Worm (Caenorhabditis elegans) whole organism, young adult: ENCODE data around the gene nhr-11.
A peak's percentile ranks its signal among the peaks of the same experiment; 100 is the strongest.

ENCODE experiments used
- B0336.3 ChIP-seq: fragments of 200-800 bp; sonication (Bioruptor generic); IDR thresholded peaks from 2 replicates; pipeline ENCODE4 v1.3.6; 2022; ENCODE audit warnings: missing genetic modification characterization, missing compliant biosample characterization
- F10E7.11 ChIP-seq: sonication (generic microtip); optimal IDR thresholded peaks from 2 replicates; lab custom pipeline; 2017; ENCODE audit warnings: mild to moderate bottlenecking, missing genetic modification characterization, moderate library complexity, missing compliant biosample characterization
- F23B12.7 ChIP-seq: sonication (generic microtip); optimal IDR thresholded peaks from 2 replicates; lab custom pipeline; 2017; ENCODE audit warnings: missing genetic modification characterization, mild to moderate bottlenecking, missing compliant biosample characterization, antibody characterized with exemption, moderate library complexity; ENCODE audit not compliant: insufficient read depth
- F33H1.4 ChIP-seq: fragments of 200-800 bp; sonication (Bioruptor generic); IDR thresholded peaks from 2 replicates; pipeline ENCODE4 v1.3.6; 2022; ENCODE audit warnings: missing genetic modification reagents, missing genetic modification characterization, missing compliant biosample characterization
- F52B5.7 ChIP-seq: sonication (generic microtip); optimal IDR thresholded peaks from 2 replicates; lab custom pipeline; 2016; ENCODE audit warnings: mild to moderate bottlenecking, missing genetic modification characterization, missing compliant biosample characterization
- F57A8.1 ChIP-seq: fragments of 200-800 bp; sonication (Bioruptor generic); optimal IDR thresholded peaks from 2 replicates; lab custom pipeline; 2018; ENCODE audit warnings: mild to moderate bottlenecking, missing genetic modification characterization, moderate library complexity, missing compliant biosample characterization
- F57C9.4 ChIP-seq: sonication (generic microtip); optimal IDR thresholded peaks from 2 replicates; lab custom pipeline; 2017; ENCODE audit warnings: mild to moderate bottlenecking, missing genetic modification characterization, missing compliant biosample characterization
- T07F8.4 ChIP-seq: sonication (generic microtip); optimal IDR thresholded peaks from 2 replicates; lab custom pipeline; 2016; ENCODE audit warnings: mild to moderate bottlenecking, missing genetic modification characterization, moderate library complexity, missing compliant biosample characterization
- Y53F4B.3 ChIP-seq: fragments of 200-800 bp; sonication (Bioruptor generic); IDR thresholded peaks from 2 replicates; pipeline ENCODE4 v1.3.6; 2022; ENCODE audit warnings: missing genetic modification reagents, missing genetic modification characterization, missing compliant biosample characterization
- Y53G8AR.9 ChIP-seq: fragments of 200-800 bp; sonication (Bioruptor generic); conservative IDR thresholded peaks from 2 replicates; pipeline ENCODE4 v1.3.6; 2022; ENCODE audit warnings: missing genetic modification reagents, missing genetic modification characterization, missing compliant biosample characterization
- Y79H2A.3 ChIP-seq: fragments of 200-800 bp; sonication (Bioruptor generic); conservative IDR thresholded peaks from 2 replicates; pipeline ENCODE4 v1.3.6; 2022; ENCODE audit warnings: missing genetic modification reagents, missing genetic modification characterization, missing compliant biosample characterization
- akir-1 ChIP-seq: fragments of 200-800 bp; sonication (Bioruptor generic); optimal IDR thresholded peaks from 2 replicates; lab custom pipeline; 2018; ENCODE audit warnings: mild to moderate bottlenecking, missing genetic modification characterization, moderate library complexity, missing compliant biosample characterization
- ama-1 ChIP-seq, 3 experiments: fragments of 150-350 bp in 1 of 3; sonication (generic microtip) in 2 of 3; optimal IDR thresholded peaks; 2 replicates each; lab custom pipeline; 2014 to 2018; ENCODE audit warnings: missing biosample characterization in 2 of 3, missing genetic modification characterization in 2 of 3, missing genetic modification reagents in 2 of 3
- aptf-2 ChIP-seq: fragments of 200-800 bp; sonication (Bioruptor generic); conservative IDR thresholded peaks from 2 replicates; pipeline ENCODE4 v1.3.6; 2022; ENCODE audit warnings: missing genetic modification reagents, missing genetic modification characterization, missing compliant biosample characterization
- athp-1 ChIP-seq: sonication (generic microtip); optimal IDR thresholded peaks from 2 replicates; lab custom pipeline; 2017; ENCODE audit warnings: mild to moderate bottlenecking, missing genetic modification characterization, missing compliant biosample characterization
- attf-5 ChIP-seq: fragments of 200-800 bp; sonication (Bioruptor generic); optimal IDR thresholded peaks from 2 replicates; lab custom pipeline; 2018; ENCODE audit warnings: mild to moderate bottlenecking, missing genetic modification characterization, missing compliant biosample characterization
- bed-1 ChIP-seq: fragments of 200-800 bp; sonication (Bioruptor generic); IDR thresholded peaks from 2 replicates; pipeline ENCODE4 v1.3.6; 2022; ENCODE audit warnings: missing genetic modification reagents, missing genetic modification characterization, missing compliant biosample characterization
- cebp-2 ChIP-seq: fragments of 200-800 bp; sonication (Bioruptor generic); IDR thresholded peaks from 2 replicates; pipeline ENCODE4 v1.3.6; 2022; ENCODE audit warnings: missing genetic modification characterization, missing compliant biosample characterization
- ceh-79 ChIP-seq: sonication (generic microtip); optimal IDR thresholded peaks from 2 replicates; lab custom pipeline; 2017; ENCODE audit warnings: mild to moderate bottlenecking, missing genetic modification characterization, missing compliant biosample characterization
- dox-1 ChIP-seq: fragments of 200-800 bp; sonication (Bioruptor generic); IDR thresholded peaks from 2 replicates; pipeline ENCODE4 v1.3.6; 2022; ENCODE audit warnings: missing genetic modification reagents, missing genetic modification characterization, missing compliant biosample characterization
- dpl-1 ChIP-seq: fragments of 150-350 bp; optimal IDR thresholded peaks from 2 replicates; lab custom pipeline; 2014; ENCODE audit warnings: missing biosample characterization, missing genetic modification reagents, missing genetic modification characterization
- ets-4 ChIP-seq: fragments of 200-800 bp; sonication (Bioruptor generic); optimal IDR thresholded peaks from 2 replicates; lab custom pipeline; 2018; ENCODE audit warnings: mild to moderate bottlenecking, missing genetic modification characterization, missing compliant biosample characterization
- fkh-3 ChIP-seq: sonication (generic microtip); optimal IDR thresholded peaks from 2 replicates; lab custom pipeline; 2016; ENCODE audit warnings: mild to moderate bottlenecking, missing genetic modification characterization, missing compliant biosample characterization
- gei-17 ChIP-seq: fragments of 200-800 bp; sonication (Bioruptor generic); optimal IDR thresholded peaks from 2 replicates; lab custom pipeline; 2018; ENCODE audit warnings: mild to moderate bottlenecking, missing genetic modification characterization, missing compliant biosample characterization
- him-1 ChIP-seq: sonication (generic microtip); optimal IDR thresholded peaks from 2 replicates; lab custom pipeline; 2016; ENCODE audit warnings: missing genotype, missing genetic modification reagents, missing genetic modification characterization, missing compliant biosample characterization
- hrde-1 ChIP-seq: sonication (generic microtip); optimal IDR thresholded peaks from 2 replicates; lab custom pipeline; 2016; ENCODE audit warnings: missing genetic modification characterization, mild to moderate bottlenecking, missing compliant biosample characterization, moderate library complexity, missing genotype, missing genetic modification reagents, borderline replicate concordance
- let-526 ChIP-seq: fragments of 200-800 bp; sonication (Bioruptor generic); IDR thresholded peaks from 2 replicates; pipeline ENCODE4 v1.3.6; 2022; ENCODE audit warnings: missing genetic modification reagents, missing genetic modification characterization, missing compliant biosample characterization
- let-607 ChIP-seq, 2 experiments: fragments of 200-800 bp in 1 of 2; sonication (Bioruptor generic) in 1 of 2; sonication (generic microtip) in 1 of 2; optimal IDR thresholded peaks; 2 replicates each; lab custom pipeline; 2016 to 2018; ENCODE audit warnings: mild to moderate bottlenecking in 2 of 2, missing compliant biosample characterization in 2 of 2, missing genetic modification characterization in 2 of 2, moderate library complexity in 2 of 2, missing genotype in 1 of 2
- lin-26 ChIP-seq: fragments of 200-800 bp; sonication (Bioruptor generic); IDR thresholded peaks from 2 replicates; pipeline ENCODE4 v1.3.6; 2022; ENCODE audit warnings: missing genetic modification reagents, missing genetic modification characterization, missing compliant biosample characterization
- lir-1 ChIP-seq: fragments of 200-800 bp; sonication (Bioruptor generic); conservative IDR thresholded peaks from 2 replicates; pipeline ENCODE4 v1.3.6; 2022; ENCODE audit warnings: missing genetic modification reagents, missing genetic modification characterization, missing compliant biosample characterization
- lsl-1 ChIP-seq: fragments of 200-800 bp; sonication (Bioruptor generic); optimal IDR thresholded peaks from 2 replicates; lab custom pipeline; 2018; ENCODE audit warnings: mild to moderate bottlenecking, missing genetic modification characterization, moderate library complexity, missing compliant biosample characterization
- lsy-27 ChIP-seq: sonication (generic microtip); optimal IDR thresholded peaks from 2 replicates; lab custom pipeline; 2017; ENCODE audit warnings: missing genetic modification characterization, mild to moderate bottlenecking, missing compliant biosample characterization, antibody characterized with exemption, missing genotype, borderline replicate concordance; ENCODE audit not compliant: insufficient read depth
- madf-10 ChIP-seq: sonication (generic microtip); optimal IDR thresholded peaks from 2 replicates; lab custom pipeline; 2016; ENCODE audit warnings: mild to moderate bottlenecking, missing genetic modification characterization, missing compliant biosample characterization
- mxl-1 ChIP-seq: sonication (generic microtip); optimal IDR thresholded peaks from 2 replicates; lab custom pipeline; 2016; ENCODE audit warnings: missing genetic modification characterization, missing compliant biosample characterization
- nfya-2 ChIP-seq: fragments of 200-800 bp; sonication (Bioruptor generic); IDR thresholded peaks from 2 replicates; pipeline ENCODE4 v1.3.6; 2022; ENCODE audit warnings: missing genetic modification reagents, missing genetic modification characterization, missing compliant biosample characterization
- nhr-120 ChIP-seq: fragments of 200-800 bp; sonication (Bioruptor generic); IDR thresholded peaks from 2 replicates; pipeline ENCODE4 v1.3.6; 2022; ENCODE audit warnings: missing genetic modification characterization, missing compliant biosample characterization
- nhr-179 ChIP-seq: sonication (generic microtip); optimal IDR thresholded peaks from 2 replicates; lab custom pipeline; 2016; ENCODE audit warnings: mild to moderate bottlenecking, missing genetic modification characterization, missing compliant biosample characterization
- nhr-27 ChIP-seq: fragments of 200-800 bp; sonication (Bioruptor generic); optimal IDR thresholded peaks from 2 replicates; lab custom pipeline; 2018; ENCODE audit warnings: mild to moderate bottlenecking, missing genetic modification characterization, moderate library complexity, missing compliant biosample characterization
- nhr-80 ChIP-seq: sonication (generic microtip); optimal IDR thresholded peaks from 2 replicates; lab custom pipeline; 2016; ENCODE audit warnings: missing genetic modification characterization, missing compliant biosample characterization
- repo-1 ChIP-seq: sonication (generic microtip); optimal IDR thresholded peaks from 2 replicates; lab custom pipeline; 2017; ENCODE audit warnings: mild to moderate bottlenecking, missing genetic modification characterization, missing compliant biosample characterization
- snpc-3.4 ChIP-seq: sonication (generic microtip); optimal IDR thresholded peaks from 2 replicates; lab custom pipeline; 2017; ENCODE audit warnings: missing genetic modification characterization, mild to moderate bottlenecking, missing compliant biosample characterization, antibody characterized with exemption, moderate library complexity, missing genotype, missing genetic modification reagents
- tbp1 ChIP-seq: fragments of 200-800 bp; sonication (Bioruptor generic); optimal IDR thresholded peaks from 2 replicates; lab custom pipeline; 2018; ENCODE audit warnings: mild to moderate bottlenecking, missing genetic modification characterization, missing compliant biosample characterization
- tlf-1 ChIP-seq: fragments of 200-800 bp; sonication (Bioruptor generic); optimal IDR thresholded peaks from 2 replicates; lab custom pipeline; 2018; ENCODE audit warnings: mild to moderate bottlenecking, missing genetic modification characterization, missing compliant biosample characterization
- zim-3 ChIP-seq: sonication (generic microtip); optimal IDR thresholded peaks from 2 replicates; lab custom pipeline; 2017; ENCODE audit warnings: mild to moderate bottlenecking, missing genetic modification characterization, moderate library complexity, missing compliant biosample characterization

Gene nhr-11

ce11 chrIV:9118348-9118747 is 48.5 kb downstream of the nhr-11 start:
- TF ChIP-seq nhr-27 (tag; lab: Kevin White, UChicago) (no peak), akir-1 (no peak), let-607 (tag; optimal IDR thresholded peaks at IDR 0.05; lab: Kevin White, UChicago) (peak; percentile 41 to 86), dpl-1 (no peak), athp-1 (tag; lab: Kevin White, UChicago) (no peak), mxl-1 (tag; lab: Kevin White, UChicago) (no peak), lin-26 (GFP tag; lab: Robert Waterston, UW) (no peak), nhr-120 (no peak), attf-5 (GFP tag; lab: Kevin White, UChicago) (peak; percentile 25), nhr-179 (tag; lab: Kevin White, UChicago) (no peak), F57C9.4 (no peak), cebp-2 (GFP tag; lab: Robert Waterston, UW) (0 out of 2 replicates have a peak, but pooled peaks have one; percentile 69), let-526 (GFP tag; lab: Robert Waterston, UW) (peak; percentile 12; the same call in 1 of the 2 replicates), lsl-1 (GFP tag; lab: Kevin White, UChicago) (no peak), Y79H2A.3 (no peak), nhr-80 (tag; lab: Kevin White, UChicago) (peak; percentile 85), tbp1 (GFP tag; lab: Kevin White, UChicago) (no peak)

- no peak for TF ChIP-seq B0336.3 (GFP tag; lab: Robert Waterston, UW)
- no peak for TF ChIP-seq bed-1 (GFP tag; lab: Robert Waterston, UW)
- TF ChIP-seq fkh-3 (tag; lab: Kevin White, UChicago), result no peak
- TF ChIP-seq Y53F4B.3, result no peak
- TF ChIP-seq nhr-120, result no peak
- no peak for TF ChIP-seq repo-1
- no peak for TF ChIP-seq ets-4 (GFP tag; lab: Kevin White, UChicago)
- TF ChIP-seq F23B12.7 (tag; lab: Kevin White, UChicago), result no peak
- no peak for TF ChIP-seq athp-1 (tag; lab: Kevin White, UChicago)
- no peak for TF ChIP-seq zim-3
- no peak for TF ChIP-seq aptf-2 (GFP tag; lab: Robert Waterston, UW)
- no peak for TF ChIP-seq tbp1 (GFP tag; lab: Kevin White, UChicago)
- TF ChIP-seq F33H1.4 (GFP tag; lab: Robert Waterston, UW), result no peak
- no peak for TF ChIP-seq F52B5.7
- TF ChIP-seq F57A8.1 (GFP tag; lab: Kevin White, UChicago), result no peak
- no peak for TF ChIP-seq T07F8.4 (tag; lab: Kevin White, UChicago)
- TF ChIP-seq F10E7.11 (tag; lab: Kevin White, UChicago), result no peak
Measured at ce11 chrIV:9118792-9119191, 49.0 kb downstream of the nhr-11 start, which contains the start of gene nrfl-1. nrfl-1 (plus strand) TSS chrIV:9119092.

- TF ChIP-seq ceh-79 (tag; lab: Kevin White, UChicago), result no peak
- TF ChIP-seq madf-10 (tag; lab: Kevin White, UChicago), result no peak
- no peak for TF ChIP-seq athp-1 (tag; lab: Kevin White, UChicago)
- no peak for TF ChIP-seq B0336.3 (GFP tag; lab: Robert Waterston, UW)
- no peak for TF ChIP-seq lin-26 (GFP tag; lab: Robert Waterston, UW)
- no peak for TF ChIP-seq hrde-1 (tag; lab: Kevin White, UChicago)
- no peak for TF ChIP-seq him-1 (tag; lab: Kevin White, UChicago)
- TF ChIP-seq ama-1 (optimal IDR thresholded peaks at IDR 0.05; lab: Kevin White, UChicago), result no peak
- TF ChIP-seq ama-1 (GFP tag; optimal IDR thresholded peaks at IDR 0.05; lab: Kevin White, UChicago), result no peak
- no peak for TF ChIP-seq lir-1 (GFP tag; lab: Robert Waterston, UW)
- no peak for TF ChIP-seq dox-1 (GFP tag; lab: Robert Waterston, UW)
- no peak for TF ChIP-seq tlf-1 (GFP tag; lab: Kevin White, UChicago)
- no peak for TF ChIP-seq lsy-27 (tag; lab: Kevin White, UChicago)
- no peak for TF ChIP-seq Y53G8AR.9 (GFP tag; lab: Robert Waterston, UW)
- no peak for TF ChIP-seq fkh-3 (tag; lab: Kevin White, UChicago)
- TF ChIP-seq nfya-2, result no peak
- no peak for TF ChIP-seq gei-17 (GFP tag; lab: Kevin White, UChicago)
- no peak for TF ChIP-seq snpc-3.4 (tag; lab: Kevin White, UChicago)
- no peak for TF ChIP-seq akir-1
Measured at ce11 chrIV:9120220-9120619, 50.4 kb downstream of the nhr-11 start.
